Fruit fly (Drosophila melanogaster) whole organism, prepupa: ENCODE data around the gene CG13309.

Experiments
- CG11902 ChIP-seq: fragments of 200-800 bp; sonication (Bioruptor generic); optimal IDR thresholded peaks from 3 replicates; lab custom pipeline; 2016; ENCODE audit warnings: missing biosample characterization, missing genetic modification characterization
- CG16779 ChIP-seq: fragments of 200-800 bp; sonication (Bioruptor generic); optimal IDR thresholded peaks from 3 replicates; lab custom pipeline; 2017; ENCODE audit warnings: missing biosample characterization, mild to moderate bottlenecking, missing genetic modification characterization

DNA sequence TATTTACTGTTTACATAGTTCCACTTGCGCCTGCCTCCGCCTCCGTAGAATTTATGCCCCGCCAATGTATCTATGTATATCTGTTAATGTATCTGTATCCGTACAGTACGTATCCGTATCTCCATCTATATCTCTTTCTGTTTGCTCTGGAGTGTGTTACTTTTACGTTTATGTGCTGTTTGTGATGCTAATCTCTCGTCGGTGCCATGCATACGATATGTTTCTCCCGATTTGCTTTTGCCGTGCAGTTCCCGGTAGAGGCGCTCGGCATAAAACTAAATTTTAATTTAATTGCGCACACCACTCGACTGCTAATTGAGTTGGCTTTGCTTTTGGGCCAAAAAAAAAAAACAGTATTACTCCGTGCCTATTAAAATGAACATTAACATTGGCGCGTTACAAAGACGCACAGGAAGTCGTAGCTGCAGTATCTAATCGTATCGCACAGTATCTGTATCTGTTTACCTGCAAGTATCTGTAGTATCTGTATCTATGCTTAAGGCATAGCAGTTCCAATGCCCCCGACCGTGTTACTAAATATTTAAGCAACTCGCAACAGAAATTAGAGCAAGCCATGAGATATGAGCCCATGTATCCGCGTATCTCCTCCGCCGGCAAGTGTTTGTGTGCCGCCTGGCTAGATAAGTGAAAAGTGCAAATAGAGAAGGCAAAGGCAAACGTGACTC lies 20.0 kb downstream of the CG13309 start:
- TF ChIP-seq CG11902 (GFP tag; lab: Kevin White, UChicago): no peak
- no peak for TF ChIP-seq CG16779 (tag; lab: Kevin White, UChicago)
